Worm (Caenorhabditis elegans) whole organism, early embryonic: Measurements from ENCODE around the gene clec-52.

Experiments
- ama-1 ChIP-seq: fragments of 150-350 bp; optimal IDR thresholded peaks from 2 replicates; lab custom pipeline; 2014
- ets-7 ChIP-seq: sonication (generic microtip); optimal IDR thresholded peaks from 2 replicates; lab custom pipeline; 2016; ENCODE audit warnings: missing genotype, missing genetic modification characterization, missing compliant biosample characterization
- flt-1 ChIP-seq: fragments of 200-800 bp; sonication (Bioruptor generic); IDR thresholded peaks from 2 replicates; pipeline ENCODE4 v1.3.6; 2022; ENCODE audit warnings: missing genetic modification characterization, missing compliant biosample characterization
- hmbx-1 ChIP-seq: sonication (generic microtip); optimal IDR thresholded peaks from 2 replicates; lab custom pipeline; 2016; ENCODE audit warnings: mild to moderate bottlenecking, missing genetic modification characterization, missing compliant biosample characterization
- scrt-1 ChIP-seq: fragments of 200-800 bp; sonication (Bioruptor generic); IDR thresholded peaks from 2 replicates; pipeline ENCODE4 v1.3.6; 2022; ENCODE audit warnings: missing genetic modification characterization, missing compliant biosample characterization
- tra-4 ChIP-seq: sonication (generic microtip); optimal IDR thresholded peaks from 2 replicates; lab custom pipeline; 2017; ENCODE audit warnings: missing genetic modification characterization, missing compliant biosample characterization

ce11 chrIV:8170264-8170663 is 1.7 kb upstream of the clec-52 start:
- TF ChIP-seq hmbx-1: no peak
- TF ChIP-seq ama-1 (lab: Kevin White, UChicago): no peak
- TF ChIP-seq flt-1 (GFP tag; lab: Robert Waterston, UW): no peak
- no peak for TF ChIP-seq tra-4 (tag; lab: Kevin White, UChicago)
- TF ChIP-seq scrt-1 (GFP tag; lab: Robert Waterston, UW): no peak
- TF ChIP-seq ets-7 (tag; lab: Kevin White, UChicago): no peak
